Fruit fly (Drosophila melanogaster) whole organism: Measurements from ENCODE around the gene CG6836.

Experiments
- CG8478 ChIP-seq: fragments of >200 bp; optimal IDR thresholded peaks from 2 replicates; lab custom pipeline; 2018; ENCODE audit warnings: inconsistent platforms
- Dll ChIP-seq: fragments of >200 bp; optimal IDR thresholded peaks from 2 replicates; lab custom pipeline; 2017
- pan ChIP-seq: fragments of >200 bp; optimal IDR thresholded peaks from 2 replicates; lab custom pipeline; 2017
- psq ChIP-seq: fragments of >200 bp; optimal IDR thresholded peaks from 2 replicates; lab custom pipeline; 2017
- usp ChIP-seq: fragments of >200 bp; optimal IDR thresholded peaks from 2 replicates; lab custom pipeline; 2017; ENCODE audit warnings: missing biosample characterization, missing genetic modification characterization, mixed read lengths

DNA sequence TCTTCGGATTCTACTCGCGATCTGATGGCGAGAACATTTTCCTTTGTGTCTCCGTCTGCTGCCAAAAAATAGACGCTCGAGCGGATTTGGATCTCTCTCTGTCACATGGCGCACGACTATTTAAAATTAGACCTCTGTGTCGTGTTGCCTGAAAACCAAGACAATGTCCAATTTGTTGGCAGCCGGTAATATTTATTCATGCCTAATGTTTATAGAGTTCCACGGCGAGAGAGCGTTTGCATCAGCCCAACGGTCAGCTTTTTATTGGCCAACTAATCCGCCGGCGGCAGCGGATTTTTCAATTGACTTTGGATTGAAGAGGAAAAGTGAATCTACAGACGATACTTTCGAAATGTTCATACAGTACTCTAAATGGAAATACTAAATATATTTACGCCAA lies 52.8 kb downstream of the CG6836 start, which contains the start of gene SmydA-2:
- TF ChIP-seq usp (GFP tag; lab: Kevin White, UChicago) (no peak), CG8478 (no peak), psq (lab: Kevin White, UChicago) (no peak), Dll (lab: Kevin White, UChicago) (no peak), pan (no peak)
